Fruit fly (Drosophila melanogaster) whole organism, adult: ENCODE data around the gene Rab40.

ENCODE experiments used
- CG11617 ChIP-seq: fragments of 200-800 bp; sonication (Bioruptor generic); optimal IDR thresholded peaks from 2 replicates; lab custom pipeline; 2017; ENCODE audit warnings: mild to moderate bottlenecking, missing biosample characterization, missing genetic modification reagents, missing genetic modification characterization
- cic ChIP-seq: fragments of 200-800 bp; sonication (Bioruptor generic); optimal IDR thresholded peaks from 2 replicates; lab custom pipeline; 2017; ENCODE audit warnings: missing biosample characterization, mild to moderate bottlenecking, missing genetic modification characterization, moderate library complexity
- pad ChIP-seq: fragments of 200-800 bp; sonication (Bioruptor generic); optimal IDR thresholded peaks from 3 replicates; lab custom pipeline; 2017; ENCODE audit warnings: missing biosample characterization, missing genetic modification characterization, mild to moderate bottlenecking, moderate library complexity, missing genetic modification reagents

DNA sequence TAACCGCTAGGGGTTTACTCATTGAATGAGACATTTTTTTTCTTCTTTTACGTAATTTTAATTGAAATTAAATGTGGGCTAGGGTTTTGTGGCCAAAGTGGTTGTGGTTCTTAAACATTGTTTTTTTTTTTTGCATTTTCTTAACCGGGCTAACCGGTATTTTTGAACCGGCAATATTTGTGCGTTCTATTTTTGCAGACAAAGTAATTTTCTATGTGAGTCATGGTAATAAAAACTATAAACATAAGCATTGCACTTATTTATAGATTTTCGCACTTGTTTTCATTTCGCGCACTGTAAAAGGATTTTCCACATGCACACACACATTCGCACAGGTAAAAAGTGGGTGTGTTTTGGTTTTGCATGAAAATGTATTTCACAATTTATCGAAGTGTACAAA, 696 bp downstream of the Rab40 start:
- TF ChIP-seq cic (GFP tag; lab: Kevin White, UChicago) = no peak
- no peak for TF ChIP-seq CG11617 (GFP tag; lab: Kevin White, UChicago)
- no peak for TF ChIP-seq pad (GFP tag; lab: Kevin White, UChicago)
